Worm (Caenorhabditis elegans): ENCODE measurements around the gene cth-1.

- TF ChIP-seq ama-1 (optimal IDR thresholded peaks at IDR 0.05) (no peak), unc-62 (GFP tag; optimal IDR thresholded peaks at IDR 0.05) (no peak), snpc-4 (tag; optimal IDR thresholded peaks at IDR 0.05) (no peak)
Observed at ce11 chrV:16121451-16121850, 21.0 kb downstream of the cth-1 start.
